Worm (Caenorhabditis elegans) whole organism, midembryonic: ENCODE data around the gene ugtp-1.

Experiments used
- cog-1 ChIP-seq: sonication (generic microtip); optimal IDR thresholded peaks from 2 replicates; lab custom pipeline; 2016; ENCODE audit warnings: missing genetic modification characterization, missing compliant biosample characterization
- flt-1 ChIP-seq: fragments of 200-800 bp; sonication (Bioruptor generic); IDR thresholded peaks from 2 replicates; pipeline ENCODE4 v1.3.6; 2022; ENCODE audit warnings: missing genetic modification characterization, missing compliant biosample characterization
- med-1 ChIP-seq: sonication (generic microtip); optimal IDR thresholded peaks from 2 replicates; lab custom pipeline; 2017; ENCODE audit warnings: missing genetic modification characterization, mild to moderate bottlenecking, missing compliant biosample characterization, antibody characterized with exemption, missing genetic modification reagents; ENCODE audit not compliant: insufficient read depth
- ztf-29 ChIP-seq: fragments of 200-800 bp; sonication (Bioruptor generic); IDR thresholded peaks from 2 replicates; pipeline ENCODE4 v1.3.6; 2022; ENCODE audit warnings: missing genetic modification reagents, missing genetic modification characterization, missing compliant biosample characterization

DNA sequence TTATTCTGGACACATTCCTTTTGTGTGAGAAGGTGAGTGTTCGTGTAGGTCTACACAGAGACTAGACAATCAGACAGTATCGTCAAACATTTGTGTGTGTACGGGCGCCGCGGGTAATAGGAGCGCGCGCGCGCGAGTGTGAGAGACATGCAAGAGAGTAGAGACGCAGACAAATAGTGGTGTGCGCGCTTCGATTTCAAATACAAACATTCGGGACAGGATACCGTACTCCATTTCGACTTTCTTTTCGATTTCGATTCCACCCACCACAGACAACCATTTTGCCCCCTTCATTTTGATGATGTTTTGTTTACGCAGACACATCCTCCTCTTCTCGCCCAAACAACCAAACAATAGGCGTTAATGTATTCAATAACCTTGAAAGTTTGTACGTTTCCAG, 44.3 kb upstream of the ugtp-1 start:
- TF ChIP-seq flt-1 (GFP tag; lab: Robert Waterston, UW), result peak; percentile 67; the same call in 1 of the 2 replicates
- peak; percentile 23 for TF ChIP-seq cog-1 (tag; lab: Kevin White, UChicago)
- no peak for TF ChIP-seq ztf-29 (GFP tag; lab: Robert Waterston, UW)
- no peak for TF ChIP-seq med-1 (GFP tag; lab: Kevin White, UChicago)
